Fruit fly (Drosophila melanogaster) whole organism, prepupa: ENCODE data around the gene PolD2.

Experiments used
- Blimp-1 ChIP-seq: fragments of 200-800 bp; sonication (Bioruptor generic); optimal IDR thresholded peaks from 3 replicates; lab custom pipeline; 2017; ENCODE audit warnings: missing biosample characterization, missing genetic modification characterization, mild to moderate bottlenecking, moderate library complexity, missing genetic modification reagents
- CG1621 ChIP-seq: fragments of 200-800 bp; sonication (Bioruptor generic); optimal IDR thresholded peaks from 3 replicates; lab custom pipeline; 2018; ENCODE audit warnings: missing biosample characterization, mild to moderate bottlenecking, missing genetic modification characterization
- CG3032 ChIP-seq: fragments of 200-800 bp; optimal IDR thresholded peaks from 2 replicates; lab custom pipeline; 2019; ENCODE audit warnings: missing biosample characterization, mild to moderate bottlenecking, missing genetic modification characterization, moderate library complexity
- CG31627 ChIP-seq: fragments of 200-800 bp; sonication (Bioruptor generic); optimal IDR thresholded peaks from 3 replicates; lab custom pipeline; 2016; ENCODE audit warnings: missing biosample characterization, missing genetic modification characterization
- CG6854 ChIP-seq: fragments of 200-800 bp; sonication (Bioruptor generic); optimal IDR thresholded peaks from 2 replicates; lab custom pipeline; 2017; ENCODE audit warnings: missing biosample characterization, mild to moderate bottlenecking, missing genetic modification characterization
- Eip78C ChIP-seq: fragments of 200-800 bp; sonication (Bioruptor generic); peaks from one replicate; lab custom pipeline; 2016; ENCODE audit warnings: missing biosample characterization, missing genetic modification characterization
- Sox102F ChIP-seq: fragments of 200-800 bp; sonication (Bioruptor generic); optimal IDR thresholded peaks from 2 replicates; lab custom pipeline; 2016; ENCODE audit warnings: missing biosample characterization, mild to moderate bottlenecking, missing genetic modification characterization
- Sox15 ChIP-seq: fragments of 200-800 bp; sonication (Bioruptor generic); optimal IDR thresholded peaks from 3 replicates; lab custom pipeline; 2016; ENCODE audit warnings: missing biosample characterization, missing genetic modification characterization
- acj6 ChIP-seq: fragments of 200-800 bp; sonication (Bioruptor generic); optimal IDR thresholded peaks from 3 replicates; lab custom pipeline; 2016; ENCODE audit warnings: missing biosample characterization, missing genetic modification characterization
- eg ChIP-seq: fragments of 200-800 bp; sonication (Bioruptor generic); IDR thresholded peaks from 3 replicates; pipeline ENCODE4 v1.3.6; 2022; ENCODE audit warnings: missing biosample characterization, missing genetic modification characterization
- fd85E ChIP-seq: fragments of 200-800 bp; sonication (Bioruptor generic); optimal IDR thresholded peaks from 3 replicates; lab custom pipeline; 2016; ENCODE audit warnings: missing biosample characterization, missing genetic modification characterization
- pdm3 ChIP-seq: fragments of 200-800 bp; sonication (Bioruptor generic); optimal IDR thresholded peaks from 3 replicates; lab custom pipeline; 2016; ENCODE audit warnings: missing biosample characterization, missing genetic modification characterization
- ss ChIP-seq, 2 experiments: fragments of 200-800 bp; sonication (Bioruptor generic); optimal IDR thresholded peaks; 2 replicates in 1 of 2; 3 replicates in 1 of 2; lab custom pipeline; 2017 to 2018; ENCODE audit warnings: mild to moderate bottlenecking in 2 of 2, missing biosample characterization in 2 of 2, missing genetic modification characterization in 2 of 2, moderate library complexity in 1 of 2
- topi ChIP-seq: fragments of 200-800 bp; sonication (Bioruptor generic); optimal IDR thresholded peaks from 3 replicates; lab custom pipeline; 2016; ENCODE audit warnings: missing biosample characterization, missing genetic modification characterization

- TF ChIP-seq eg (GFP tag; lab: Robert Waterston, UW), result no peak
- no peak for TF ChIP-seq ss (GFP tag; optimal IDR thresholded peaks at IDR 0.05; lab: Kevin White, UChicago)
- no peak for TF ChIP-seq Sox15
- no peak for TF ChIP-seq acj6 (GFP tag; lab: Kevin White, UChicago)
- no peak for TF ChIP-seq Eip78C
- no peak for TF ChIP-seq CG6854 (GFP tag; lab: Kevin White, UChicago)
- no peak for TF ChIP-seq CG3032
- TF ChIP-seq pdm3 (GFP tag; lab: Kevin White, UChicago), result no peak
- TF ChIP-seq CG31627 (GFP tag; lab: Kevin White, UChicago), result no peak
- TF ChIP-seq topi, result no peak
- no peak for TF ChIP-seq CG1621
- TF ChIP-seq Blimp-1 (GFP tag; lab: Kevin White, UChicago), result no peak
- no peak for TF ChIP-seq fd85E (GFP tag; lab: Kevin White, UChicago)
- no peak for TF ChIP-seq Sox102F (GFP tag; lab: Kevin White, UChicago)
Observed at dm6 chr3L:1817405-1817804, 42.0 kb downstream of the PolD2 start.
